Worm (Caenorhabditis elegans) whole organism, L4/young adult: Measurements from ENCODE around the gene T16A1.10.
"Not testable (repeated sequence)": the region's sequence is repeated elsewhere in the genome, so short reads cannot be mapped to it uniquely, and the experiment has no call there.

Source experiments
- W03F9.2 ChIP-seq: fragments of 150-350 bp; optimal IDR thresholded peaks from 2 replicates; lab custom pipeline; 2014; ENCODE audit warnings: missing biosample characterization, missing genetic modification characterization
- dao-5 ChIP-seq: sonication (generic microtip); optimal IDR thresholded peaks from 2 replicates; lab custom pipeline; 2016; ENCODE audit warnings: missing genotype, missing genetic modification characterization, moderate library complexity, missing compliant biosample characterization
- him-1 ChIP-seq: sonication (generic microtip); optimal IDR thresholded peaks from 2 replicates; lab custom pipeline; 2016; ENCODE audit warnings: missing genotype, missing genetic modification reagents, missing genetic modification characterization, missing compliant biosample characterization

The T16A1.10 gene

ce11 chrII:2058985-2059384 is 32.9 kb downstream of the T16A1.10 start, which contains the start of gene F07E5.5:
F07E5.5 (minus strand) TSS chrII:2059070.
- TF ChIP-seq dao-5 (tag; lab: Kevin White, UChicago) (no peak), W03F9.2 (tag; lab: Kevin White, UChicago) (no peak), him-1 (tag; lab: Kevin White, UChicago) (no peak)

ce11 chrII:2051372-2051771 is 40.5 kb downstream of the T16A1.10 start, which contains the start of gene fbxb-35:
fbxb-35 (plus strand) TSS chrII:2051672.
- TF ChIP-seq dao-5 (tag; lab: Kevin White, UChicago): no peak
- no peak for TF ChIP-seq him-1 (tag; lab: Kevin White, UChicago)
- TF ChIP-seq W03F9.2 (tag; lab: Kevin White, UChicago): no peak

ce11 chrII:2046556-2046955 is 45.3 kb downstream of the T16A1.10 start, which contains the start of gene math-1:
math-1 (minus strand) TSS chrII:2046656.
- TF ChIP-seq him-1, W03F9.2, dao-5 (tag; lab: Kevin White, UChicago): not testable (repeated sequence)

ce11 chrII:2045505-2045904 is 46.4 kb downstream of the T16A1.10 start, which contains the start of gene bath-24:
bath-24 (minus strand) TSS chrII:2045605.
- TF ChIP-seq him-1 (tag; lab: Kevin White, UChicago) (no peak), W03F9.2 (tag; lab: Kevin White, UChicago) (no peak), dao-5 (tag; lab: Kevin White, UChicago) (no peak)

ce11 chrII:2042447-2042846 is 49.4 kb downstream of the T16A1.10 start, which contains the start of gene bath-20:
bath-20 (minus strand) TSS chrII:2042547.
- TF ChIP-seq dao-5 (tag; lab: Kevin White, UChicago) (no peak), W03F9.2 (tag; lab: Kevin White, UChicago) (no peak), him-1 (tag; lab: Kevin White, UChicago) (no peak)
